Fruit fly (Drosophila melanogaster): Measurements from ENCODE around the gene Oseg2.

Oseg2 gene

dm6 chr3L:2265692-2266444 is 36.4 kb downstream of the Oseg2 start, which contains the start of the genes ecd and CG13806:
Gene ecd (minus strand): TSS chr3L:2265857.
Gene CG13806 (plus strand): TSS chr3L:2266394.
- TF ChIP-seq Dfd (GFP tag; optimal IDR thresholded peaks at IDR 0.05) (no peak), Sp1 (GFP tag; optimal IDR thresholded peaks at IDR 0.05) (peak; percentile 0), foxo (GFP tag; optimal IDR thresholded peaks at IDR 0.05) (peak in 1 of 2 experiments; percentile 12), Myc (optimal IDR thresholded peaks at IDR 0.05) (peak; percentile 65), rgr (GFP tag; optimal IDR thresholded peaks at IDR 0.05) (peak; percentile 24), h (GFP tag; optimal IDR thresholded peaks at IDR 0.05) (peak; percentile 8), sage (GFP tag; optimal IDR thresholded peaks at IDR 0.05) (no peak), Hr83 (GFP tag; optimal IDR thresholded peaks at IDR 0.05; ENCODE audit: poor library complexity, severe bottlenecking) (peak; percentile 21)

- TF ChIP-seq Vsx2 (GFP tag; optimal IDR thresholded peaks at IDR 0.05; ENCODE audit: partially characterized antibody) (no peak), woc (GFP tag; optimal IDR thresholded peaks at IDR 0.05) (no peak), Mio (GFP tag; optimal IDR thresholded peaks at IDR 0.05) (no peak), foxo (GFP tag; optimal IDR thresholded peaks at IDR 0.05) (no peak), CG32264 (GFP tag; optimal IDR thresholded peaks at IDR 0.05) (no peak), GATAd (GFP tag; optimal IDR thresholded peaks at IDR 0.05) (no peak), CrebA (GFP tag; optimal IDR thresholded peaks at IDR 0.05; ENCODE audit: borderline replicate concordance) (no peak), Hnf4 (GFP tag; optimal IDR thresholded peaks at IDR 0.05) (no peak), Hr78 (GFP tag; optimal IDR thresholded peaks at IDR 0.05) (no peak), Myc (optimal IDR thresholded peaks at IDR 0.05) (no peak), Dif (GFP tag; optimal IDR thresholded peaks at IDR 0.05; ENCODE audit: partially characterized antibody) (no peak)
These were observed 38.1 kb downstream of the Oseg2 start, which contains the start of gene obst-I for dm6 chr3L:2267558-2267957. Gene obst-I (plus strand): TSS chr3L:2267858.

- TF ChIP-seq Jra (GFP tag; optimal IDR thresholded peaks at IDR 0.05) = no peak
- TF ChIP-seq psq (GFP tag; optimal IDR thresholded peaks at IDR 0.05) = no peak
- TF ChIP-seq rgr (GFP tag; optimal IDR thresholded peaks at IDR 0.05) = no peak
- TF ChIP-seq dl (GFP tag; optimal IDR thresholded peaks at IDR 0.05; ENCODE audit: insufficient read depth in 1 of 2, partially characterized antibody in 2 of 2) = no peak
- TF ChIP-seq Abd-B (GFP tag; optimal IDR thresholded peaks at IDR 0.05) = no peak
These were observed 39.1 kb downstream of the Oseg2 start, which contains the start of gene CG32302 for dm6 chr3L:2268525-2268924. Gene CG32302 (plus strand): TSS chr3L:2268825.

dm6 chr3L:2272669-2273068 is 43.2 kb downstream of the Oseg2 start, which contains the start of gene yellow-g:
Gene yellow-g (minus strand): TSS chr3L:2272769.
- TF ChIP-seq Myc (optimal IDR thresholded peaks at IDR 0.05) (no peak), br (GFP tag; optimal IDR thresholded peaks at IDR 0.05) (no peak), GATAd (GFP tag; optimal IDR thresholded peaks at IDR 0.05) (no peak), Abd-B (GFP tag; optimal IDR thresholded peaks at IDR 0.05) (no peak), tai (GFP tag; optimal IDR thresholded peaks at IDR 0.05) (no peak), woc (GFP tag; optimal IDR thresholded peaks at IDR 0.05) (no peak), Hr78 (GFP tag; optimal IDR thresholded peaks at IDR 0.05) (no peak), HLH106 (tag; optimal IDR thresholded peaks at IDR 0.05) (no peak), Hnf4 (GFP tag; optimal IDR thresholded peaks at IDR 0.05) (no peak), sage (GFP tag; optimal IDR thresholded peaks at IDR 0.05) (no peak)

- TF ChIP-seq Rel (GFP tag; optimal IDR thresholded peaks at IDR 0.05) (no peak), Rel (tag; optimal IDR thresholded peaks at IDR 0.05) (peak; percentile 97), dmrt93B (GFP tag; optimal IDR thresholded peaks at IDR 0.05) (no peak)
These were observed 43.9 kb downstream of the Oseg2 start for dm6 chr3L:2273392-2273791.

- TF ChIP-seq CG9705 (GFP tag; optimal IDR thresholded peaks at IDR 0.05) (no peak), br (GFP tag; optimal IDR thresholded peaks at IDR 0.05) (no peak), Hr83 (GFP tag; optimal IDR thresholded peaks at IDR 0.05; ENCODE audit: poor library complexity, severe bottlenecking) (no peak), h (GFP tag; optimal IDR thresholded peaks at IDR 0.05) (no peak), OdsH (GFP tag; optimal IDR thresholded peaks at IDR 0.05) (no peak), Dfd (GFP tag; optimal IDR thresholded peaks at IDR 0.05) (no peak), woc (GFP tag; optimal IDR thresholded peaks at IDR 0.05) (no peak), N (GFP tag; optimal IDR thresholded peaks at IDR 0.05) (no peak), GATAd (GFP tag; optimal IDR thresholded peaks at IDR 0.05) (no peak)
These were observed 46.8 kb downstream of the Oseg2 start, which contains the start of gene yellow-g2 for dm6 chr3L:2276250-2276649. Gene yellow-g2 (plus strand): TSS chr3L:2276550.
